Fruit fly (Drosophila melanogaster) whole organism, wandering third instar larva: ENCODE measurements around the gene Cmpk.

Experiments
- br ChIP-seq: fragments of 200-800 bp; sonication (Bioruptor generic); optimal IDR thresholded peaks from 2 replicates; lab custom pipeline; 2016; ENCODE audit warnings: missing biosample characterization, missing genetic modification characterization
- lola ChIP-seq: fragments of >200 bp; optimal IDR thresholded peaks from 2 replicates; lab custom pipeline; 2017; ENCODE audit warnings: missing biosample characterization, missing genetic modification characterization
- rgr ChIP-seq: fragments of 200-800 bp; sonication (Bioruptor generic); optimal IDR thresholded peaks from 3 replicates; lab custom pipeline; 2016; ENCODE audit warnings: missing biosample characterization, mild to moderate bottlenecking, missing genetic modification characterization
- usp ChIP-seq: fragments of >200 bp; optimal IDR thresholded peaks from 2 replicates; lab custom pipeline; 2017; ENCODE audit warnings: missing biosample characterization, missing genetic modification characterization

DNA sequence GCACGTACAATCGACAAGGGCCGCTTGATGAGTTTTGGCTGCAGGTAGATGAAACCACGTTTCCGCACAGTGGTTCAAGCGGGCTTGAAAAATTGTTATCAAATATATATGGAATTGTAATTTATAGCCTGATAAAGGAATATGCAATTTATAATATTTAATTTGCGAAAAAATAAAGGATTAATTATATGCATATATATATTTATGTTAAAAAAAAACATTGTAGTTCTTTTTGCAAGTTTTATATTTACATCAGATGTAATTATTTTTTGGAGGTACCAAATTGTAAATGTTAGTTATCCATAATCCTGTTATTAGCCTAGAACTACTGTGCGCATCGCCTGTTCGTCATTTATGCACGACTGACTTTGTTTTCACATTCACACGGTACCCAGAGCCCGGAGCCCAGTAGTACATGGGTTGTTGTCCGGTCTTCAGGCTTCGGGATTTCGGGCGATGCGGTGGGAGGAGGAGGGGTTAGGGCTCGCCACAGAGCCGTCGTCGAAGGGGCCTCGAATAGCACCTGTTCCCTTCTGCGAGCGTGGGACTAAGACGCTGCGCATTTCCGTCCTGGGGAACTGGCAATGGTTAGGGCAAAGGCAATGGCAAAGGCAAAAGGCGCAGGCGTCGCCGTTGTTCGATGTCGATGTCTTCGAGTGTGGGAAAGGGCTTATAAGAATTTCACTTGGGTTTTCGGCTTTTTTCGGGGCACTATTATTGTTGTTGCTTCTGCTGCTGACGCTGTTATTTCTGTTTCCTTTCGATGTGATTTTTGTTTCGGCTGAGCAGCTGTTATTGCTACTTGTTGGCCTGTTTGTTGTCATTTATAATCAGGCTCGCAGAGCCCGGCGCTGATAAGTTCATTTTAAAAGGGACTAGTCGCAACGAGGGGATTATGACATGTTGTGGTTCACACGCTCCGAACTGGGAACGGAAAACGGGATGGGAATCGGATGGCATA, 37.2 kb downstream of the Cmpk start:
- TF ChIP-seq lola (GFP tag; lab: Kevin White, UChicago) (no peak), usp (GFP tag; lab: Kevin White, UChicago) (no peak), rgr (GFP tag; lab: Kevin White, UChicago) (peak; percentile 87), br (GFP tag; lab: Kevin White, UChicago) (peak; percentile 74)
